Fruit fly (Drosophila melanogaster) whole organism, embryonic: ENCODE data around the gene CG31798.

Experiments used
- ATbp ChIP-seq: fragments of 200-800 bp; sonication (Bioruptor generic); optimal IDR thresholded peaks from 2 replicates; lab custom pipeline; 2017; ENCODE audit warnings: missing biosample characterization, mild to moderate bottlenecking, missing genetic modification characterization, missing genetic modification reagents
- Abd-B ChIP-seq: fragments of 200-800 bp; sonication (Bioruptor generic); optimal IDR thresholded peaks from 2 replicates; lab custom pipeline; 2018; ENCODE audit warnings: missing biosample characterization, mild to moderate bottlenecking, missing genetic modification characterization, moderate library complexity
- CG10543 ChIP-seq: fragments of 200-800 bp; sonication (Bioruptor generic); optimal IDR thresholded peaks from 3 replicates; lab custom pipeline; 2017; ENCODE audit warnings: missing biosample characterization, mild to moderate bottlenecking, missing genetic modification characterization, moderate library complexity
- CG11456 ChIP-seq: fragments of 200-800 bp; sonication (Bioruptor generic); IDR thresholded peaks from 3 replicates; pipeline ENCODE4 v1.3.6; 2022; ENCODE audit warnings: missing biosample characterization, missing genetic modification characterization
- CG12744 ChIP-seq: fragments of 200-800 bp; sonication (Bioruptor generic); optimal IDR thresholded peaks from 2 replicates; lab custom pipeline; 2016; ENCODE audit warnings: missing biosample characterization, missing genetic modification characterization
- CG15514 ChIP-seq: fragments of 200-800 bp; sonication (Bioruptor generic); optimal IDR thresholded peaks from 3 replicates; lab custom pipeline; 2017; ENCODE audit warnings: missing biosample characterization, missing genetic modification characterization, mild to moderate bottlenecking, moderate library complexity, missing genetic modification reagents
- CG15601 ChIP-seq: fragments of 200-800 bp; sonication (Bioruptor generic); optimal IDR thresholded peaks from 3 replicates; lab custom pipeline; 2019; ENCODE audit warnings: missing biosample characterization, mild to moderate bottlenecking, missing genetic modification characterization, moderate library complexity
- CG17361 ChIP-seq: fragments of 200-800 bp; sonication (Bioruptor generic); IDR thresholded peaks from 3 replicates; pipeline ENCODE4 v1.3.6; 2022; ENCODE audit warnings: missing biosample characterization, missing genetic modification characterization
- CG17385 ChIP-seq: fragments of 200-800 bp; sonication (Bioruptor generic); optimal IDR thresholded peaks from 3 replicates; lab custom pipeline; 2018; ENCODE audit warnings: missing biosample characterization, mild to moderate bottlenecking, missing genetic modification characterization
- CG3726 ChIP-seq: fragments of 200-800 bp; sonication (Bioruptor generic); IDR thresholded peaks from 3 replicates; pipeline ENCODE4, ENCODE4 v1.3.6; 2022; ENCODE audit warnings: missing biosample characterization, missing genetic modification characterization
- CG4328 ChIP-seq: fragments of 200-800 bp; sonication (Bioruptor generic); optimal IDR thresholded peaks from 3 replicates; lab custom pipeline; 2017; ENCODE audit warnings: missing biosample characterization, missing genetic modification reagents, missing genetic modification characterization
- CG4404 ChIP-seq: fragments of 200-800 bp; sonication (Bioruptor generic); IDR thresholded peaks from 2 replicates; pipeline ENCODE4 v1.3.6; 2022; ENCODE audit warnings: missing biosample characterization, missing genetic modification characterization
- CG4854 ChIP-seq: fragments of 200-800 bp; sonication (Bioruptor generic); optimal IDR thresholded peaks from 2 replicates; lab custom pipeline; 2016; ENCODE audit warnings: missing biosample characterization, missing genetic modification characterization, inconsistent platforms
- CG5180 ChIP-seq: fragments of 200-800 bp; sonication (Bioruptor generic); optimal IDR thresholded peaks from 3 replicates; lab custom pipeline; 2017; ENCODE audit warnings: missing biosample characterization, missing genetic modification characterization, mild to moderate bottlenecking, moderate library complexity, missing genetic modification reagents
- CG6765 ChIP-seq: fragments of 200-800 bp; sonication (Bioruptor generic); optimal IDR thresholded peaks from 3 replicates; lab custom pipeline; 2017; ENCODE audit warnings: missing biosample characterization, mild to moderate bottlenecking, missing genetic modification characterization
- CG6791 ChIP-seq: fragments of 200-800 bp; sonication (Bioruptor generic); IDR thresholded peaks from 3 replicates; pipeline ENCODE4 v1.3.6; 2022; ENCODE audit warnings: missing biosample characterization, missing genetic modification characterization; ENCODE audit not compliant: partially characterized antibody
- CG8765 ChIP-seq: fragments of 200-800 bp; sonication (Bioruptor generic); IDR thresholded peaks from 2 replicates; pipeline ENCODE4 v1.3.6; 2022; ENCODE audit warnings: missing biosample characterization, missing genetic modification characterization
- Dbx ChIP-seq: fragments of 200-800 bp; sonication (Bioruptor generic); IDR thresholded peaks from 3 replicates; pipeline ENCODE4 v1.3.6; 2022; ENCODE audit warnings: missing biosample characterization, missing genetic modification characterization
- Deaf1 ChIP-seq: fragments of 200-800 bp; optimal IDR thresholded peaks from 3 replicates; lab custom pipeline; 2019; ENCODE audit warnings: missing biosample characterization, mild to moderate bottlenecking, missing genetic modification characterization, moderate library complexity
- Doc3 ChIP-seq: fragments of 200-800 bp; sonication (Bioruptor generic); IDR thresholded peaks from 3 replicates; pipeline ENCODE4 v1.3.6; 2022; ENCODE audit warnings: missing biosample characterization, missing genetic modification characterization; ENCODE audit not compliant: partially characterized antibody
- ERR ChIP-seq: fragments of 200-800 bp; sonication (Bioruptor generic); optimal IDR thresholded peaks from 2 replicates; lab custom pipeline; 2016; ENCODE audit warnings: missing biosample characterization, missing genetic modification characterization
- Ets65A ChIP-seq: fragments of 200-800 bp; sonication (Bioruptor generic); peaks from one replicate; lab custom pipeline; 2016; ENCODE audit warnings: missing biosample characterization, missing genetic modification characterization
- Gug ChIP-seq: fragments of 200-800 bp; sonication (Bioruptor generic); IDR thresholded peaks from 4 replicates; pipeline ENCODE4 v1.3.6; 2022; ENCODE audit warnings: missing biosample characterization, missing genetic modification characterization
- HLH4C ChIP-seq: fragments of 200-800 bp; sonication (Bioruptor generic); IDR thresholded peaks from 3 replicates; pipeline ENCODE4 v1.3.6; 2022; ENCODE audit warnings: missing biosample characterization, missing genetic modification characterization; ENCODE audit not compliant: partially characterized antibody
- HLHmδ ChIP-seq: fragments of 200-800 bp; sonication (Bioruptor generic); optimal IDR thresholded peaks from 2 replicates; lab custom pipeline; 2018; ENCODE audit warnings: missing biosample characterization, mild to moderate bottlenecking, missing genetic modification characterization, moderate library complexity
- Hr3 ChIP-seq: fragments of 200-800 bp; sonication (Bioruptor generic); optimal IDR thresholded peaks from 3 replicates; lab custom pipeline; 2016; ENCODE audit warnings: missing biosample characterization, missing genetic modification characterization
- MESR4 ChIP-seq: fragments of 200-800 bp; sonication (Bioruptor generic); optimal IDR thresholded peaks from 2 replicates; lab custom pipeline; 2018; ENCODE audit warnings: missing biosample characterization, mild to moderate bottlenecking, missing genetic modification characterization, moderate library complexity
- MTF-1 ChIP-seq: fragments of 200-800 bp; sonication (Bioruptor generic); optimal IDR thresholded peaks from 2 replicates; lab custom pipeline; 2018; ENCODE audit warnings: missing biosample characterization, mild to moderate bottlenecking, missing genetic modification characterization, borderline replicate concordance
- Meics ChIP-seq: fragments of 200-800 bp; sonication (Bioruptor generic); optimal IDR thresholded peaks from 2 replicates; lab custom pipeline; 2017; ENCODE audit warnings: missing biosample characterization, mild to moderate bottlenecking, missing genetic modification characterization
- Pdp1 ChIP-seq, 2 experiments: fragments of 200-800 bp; sonication (Bioruptor generic); optimal IDR thresholded peaks; 3 replicates each; lab custom pipeline; 2016; ENCODE audit warnings: missing biosample characterization in 2 of 2, missing genetic modification characterization in 2 of 2, mild to moderate bottlenecking in 1 of 2, moderate library complexity in 1 of 2
- Ptx1 ChIP-seq: fragments of 200-800 bp; sonication (Bioruptor generic); IDR thresholded peaks from 2 replicates; pipeline ENCODE4 v1.3.6; 2022; ENCODE audit warnings: missing biosample characterization, missing genetic modification characterization
- Tbp ChIP-seq: fragments of >200 bp; optimal IDR thresholded peaks from 2 replicates; lab custom pipeline; 2018; ENCODE audit warnings: missing biosample characterization, missing genetic modification characterization
- abd-A ChIP-seq: fragments of 200-800 bp; sonication (Bioruptor generic); optimal IDR thresholded peaks from 3 replicates; lab custom pipeline; 2019; ENCODE audit warnings: missing biosample characterization, mild to moderate bottlenecking, missing genetic modification characterization, moderate library complexity
- ase ChIP-seq: fragments of 200-800 bp; sonication (Bioruptor generic); IDR thresholded peaks from 3 replicates; pipeline ENCODE4 v1.3.6; 2022; ENCODE audit warnings: missing biosample characterization, missing genetic modification characterization
- exex ChIP-seq: fragments of 200-800 bp; sonication (Bioruptor generic); optimal IDR thresholded peaks from 4 replicates; lab custom pipeline; 2018; ENCODE audit warnings: missing biosample characterization, mild to moderate bottlenecking, missing genetic modification characterization, moderate library complexity
- fu2 ChIP-seq: fragments of 200-800 bp; sonication (Bioruptor generic); optimal IDR thresholded peaks from 2 replicates; lab custom pipeline; 2016; ENCODE audit warnings: missing biosample characterization, missing genetic modification characterization
- kni ChIP-seq: fragments of 200-800 bp; sonication (Bioruptor generic); optimal IDR thresholded peaks from 3 replicates; lab custom pipeline; 2017; ENCODE audit warnings: mild to moderate bottlenecking, missing biosample characterization, missing genetic modification reagents, missing genetic modification characterization
- knrl ChIP-seq: fragments of 200-800 bp; sonication (Bioruptor generic); IDR thresholded peaks from 3 replicates; pipeline ENCODE4 v1.3.6; 2022; ENCODE audit warnings: missing biosample characterization, missing genetic modification characterization; ENCODE audit not compliant: partially characterized antibody
- lola ChIP-seq, 3 experiments: fragments of >200 bp in 2 of 3; fragments of 200-800 bp in 1 of 3; sonication (Bioruptor generic) in 1 of 3; optimal IDR thresholded peaks; 2 replicates each; lab custom pipeline; 2017 to 2019; ENCODE audit warnings: missing biosample characterization in 3 of 3, missing genetic modification characterization in 3 of 3, mild to moderate bottlenecking in 1 of 3, moderate library complexity in 1 of 3
- maf-S ChIP-seq: fragments of 200-800 bp; sonication (Bioruptor generic); optimal IDR thresholded peaks from 2 replicates; lab custom pipeline; 2016; ENCODE audit warnings: missing biosample characterization, missing genetic modification characterization
- odd ChIP-seq: fragments of 200-800 bp; sonication (Bioruptor generic); optimal IDR thresholded peaks from 2 replicates; lab custom pipeline; 2017; ENCODE audit warnings: missing biosample characterization, mild to moderate bottlenecking, missing genetic modification characterization
- pfk ChIP-seq: fragments of 200-800 bp; sonication (Bioruptor generic); optimal IDR thresholded peaks from 2 replicates; lab custom pipeline; 2018; ENCODE audit warnings: missing biosample characterization, mild to moderate bottlenecking, missing genetic modification characterization, moderate library complexity
- phol ChIP-seq: fragments of 200-800 bp; sonication (Bioruptor generic); optimal IDR thresholded peaks from 3 replicates; lab custom pipeline; 2018; ENCODE audit warnings: missing biosample characterization, mild to moderate bottlenecking, missing genetic modification characterization, moderate library complexity
- ranshi ChIP-seq: fragments of 200-800 bp; sonication (Bioruptor generic); IDR thresholded peaks from 2 replicates; pipeline ENCODE4 v1.3.6; 2022; ENCODE audit warnings: missing biosample characterization, missing genetic modification characterization
- sd ChIP-seq: fragments of 200-800 bp; sonication (Bioruptor generic); optimal IDR thresholded peaks from 3 replicates; lab custom pipeline; 2018; ENCODE audit warnings: missing biosample characterization, mild to moderate bottlenecking, missing genetic modification characterization, moderate library complexity
- so ChIP-seq: fragments of 200-800 bp; sonication (Bioruptor generic); IDR thresholded peaks from 3 replicates; pipeline ENCODE4 v1.3.6; 2022; ENCODE audit warnings: missing biosample characterization, missing genetic modification characterization
- stwl ChIP-seq: fragments of 200-800 bp; sonication (Bioruptor generic); optimal IDR thresholded peaks from 3 replicates; lab custom pipeline; 2018; ENCODE audit warnings: missing biosample characterization, mild to moderate bottlenecking, missing genetic modification characterization, moderate library complexity
- tgo ChIP-seq: fragments of 200-800 bp; sonication (Bioruptor generic); IDR thresholded peaks from 3 replicates; pipeline ENCODE4 v1.3.6; 2022; ENCODE audit warnings: missing biosample characterization, missing genetic modification characterization
- unpg ChIP-seq: fragments of 200-800 bp; sonication (Bioruptor generic); optimal IDR thresholded peaks from 3 replicates; lab custom pipeline; 2018; ENCODE audit warnings: missing biosample characterization, mild to moderate bottlenecking, missing genetic modification characterization, moderate library complexity
- usp ChIP-seq: fragments of >200 bp; optimal IDR thresholded peaks from 2 replicates; lab custom pipeline; 2017; ENCODE audit warnings: missing biosample characterization, missing genetic modification characterization

Gene CG31798

dm6 chr2L:19405685-19406357, 11.9 kb downstream of the CG31798 start (continued):
- TF ChIP-seq ranshi (GFP tag; lab: Robert Waterston, UW) (no peak), lola (GFP tag; optimal IDR thresholded peaks at IDR 0.05; lab: Kevin White, UChicago) (no peak), CG6765 (GFP tag; lab: Kevin White, UChicago) (no peak), fu2 (GFP tag; lab: Kevin White, UChicago) (no peak), ATbp (no peak), Hr3 (no peak), kni (no peak), CG6791 (no peak), unpg (no peak), odd (GFP tag; lab: Kevin White, UChicago) (no peak), exex (no peak), CG12744 (GFP tag; lab: Kevin White, UChicago) (no peak), phol (no peak), Meics (GFP tag; lab: Kevin White, UChicago) (peak; percentile 14), pfk (no peak), Dbx (GFP tag; lab: Robert Waterston, UW) (no peak), tgo (GFP tag; lab: Robert Waterston, UW) (no peak), HLH4C (GFP tag; lab: Robert Waterston, UW) (no peak), so (GFP tag; lab: Robert Waterston, UW) (no peak), ase (GFP tag; lab: Robert Waterston, UW) (no peak), Tbp (GFP tag; lab: Kevin White, UChicago) (no peak), Gug (GFP tag; lab: Robert Waterston, UW) (0 out of 4 replicates have a peak, but pooled peaks have one; percentile 3), CG3726 (GFP tag; lab: Robert Waterston, UW) (no peak), Ptx1 (GFP tag; lab: Robert Waterston, UW) (peak; percentile 32; the same call in 1 of the 2 replicates), CG4404 (no peak), Pdp1 (GFP tag; optimal IDR thresholded peaks at IDR 0.05; lab: Kevin White, UChicago) (no peak), CG17361 (GFP tag; lab: Robert Waterston, UW) (peak; percentile 34; the same call in 1 of the 3 replicates), Abd-B (GFP tag; lab: Kevin White, UChicago) (no peak), usp (GFP tag; lab: Kevin White, UChicago) (no peak)

- TF ChIP-seq Doc3 (GFP tag; lab: Robert Waterston, UW), result no peak
- TF ChIP-seq Gug (GFP tag; lab: Robert Waterston, UW), result no peak
- 0 out of 3 replicates have a peak, but pooled peaks have one; percentile 19 for TF ChIP-seq knrl (GFP tag; lab: Robert Waterston, UW)
- no peak for TF ChIP-seq ERR (GFP tag; lab: Kevin White, UChicago)
- no peak for TF ChIP-seq MESR4 (GFP tag; lab: Kevin White, UChicago)
- no peak for TF ChIP-seq CG17385 (GFP tag; lab: Kevin White, UChicago)
- TF ChIP-seq CG10543 (GFP tag; lab: Kevin White, UChicago), result peak; percentile 76
- TF ChIP-seq Deaf1 (tag; lab: Kevin White, UChicago), result no peak
- TF ChIP-seq CG15601, result no peak
- 0 out of 3 replicates have a peak, but pooled peaks have one; percentile 26 for TF ChIP-seq CG11456 (GFP tag; lab: Robert Waterston, UW)
- no peak for TF ChIP-seq CG8765 (GFP tag; lab: Robert Waterston, UW)
- peak; percentile 100 for TF ChIP-seq MTF-1 (GFP tag; lab: Kevin White, UChicago)
- TF ChIP-seq CG5180, result no peak
- no peak for TF ChIP-seq stwl (tag; lab: Kevin White, UChicago)
- peak; percentile 37 for TF ChIP-seq abd-A
- TF ChIP-seq CG4854, result no peak
- no peak for TF ChIP-seq Ets65A (GFP tag; lab: Kevin White, UChicago)
- no peak for TF ChIP-seq maf-S (GFP tag; lab: Kevin White, UChicago)
- TF ChIP-seq CG15514 (GFP tag; lab: Kevin White, UChicago), result no peak
- peak; percentile 27 for TF ChIP-seq sd (tag; lab: Kevin White, UChicago)
- TF ChIP-seq HLHmδ (GFP tag; lab: Kevin White, UChicago), result no peak
- TF ChIP-seq CG4328 (GFP tag; lab: Kevin White, UChicago), result peak; percentile 12
Measured at dm6 chr2L:19406419-19406818, 12.5 kb downstream of the CG31798 start.
